Fruit fly (Drosophila melanogaster) whole organism, embryonic: ENCODE measurements around the gene Rab9D.

Experiments used
- Bteb2 ChIP-seq: fragments of 200-800 bp; sonication (Bioruptor generic); optimal IDR thresholded peaks from 2 replicates; lab custom pipeline; 2016; ENCODE audit warnings: missing biosample characterization, missing genetic modification characterization
- C15 ChIP-seq: fragments of 200-800 bp; sonication (Bioruptor generic); IDR thresholded peaks from 3 replicates; pipeline ENCODE4 v1.3.6; 2022; ENCODE audit warnings: missing biosample characterization, missing genetic modification characterization
- CG10654 ChIP-seq: fragments of 200-800 bp; sonication (Bioruptor generic); optimal IDR thresholded peaks from 2 replicates; lab custom pipeline; 2016; ENCODE audit warnings: missing biosample characterization, missing genetic modification characterization
- CG11085 ChIP-seq: fragments of 200-800 bp; sonication (Bioruptor generic); IDR thresholded peaks from 2 replicates; pipeline ENCODE4 v1.3.6; 2022; ENCODE audit warnings: missing biosample characterization, missing genetic modification characterization
- CG11093 ChIP-seq: fragments of 200-800 bp; sonication (Bioruptor generic); IDR thresholded peaks from 3 replicates; pipeline ENCODE4 v1.3.6; 2022; ENCODE audit warnings: missing biosample characterization, missing genetic modification characterization
- CG14014 ChIP-seq: fragments of 200-800 bp; sonication (Bioruptor generic); IDR thresholded peaks from 2 replicates; pipeline ENCODE4 v1.3.6; 2022; ENCODE audit warnings: missing biosample characterization, missing genetic modification characterization
- CG14667 ChIP-seq: fragments of 200-800 bp; sonication (Bioruptor generic); IDR thresholded peaks from 2 replicates; pipeline ENCODE4 v1.3.6; 2022; ENCODE audit warnings: missing biosample characterization, missing genetic modification characterization
- CG15696 ChIP-seq: fragments of 200-800 bp; sonication (Bioruptor generic); optimal IDR thresholded peaks from 2 replicates; lab custom pipeline; 2019; ENCODE audit warnings: missing biosample characterization, mild to moderate bottlenecking, missing genetic modification characterization, moderate library complexity
- CG18476 ChIP-seq: fragments of 200-800 bp; sonication (Bioruptor generic); optimal IDR thresholded peaks from 2 replicates; lab custom pipeline; 2016; ENCODE audit warnings: missing biosample characterization, mild to moderate bottlenecking, missing genetic modification characterization
- CG18599 ChIP-seq: fragments of 200-800 bp; sonication (Bioruptor generic); optimal IDR thresholded peaks from 3 replicates; lab custom pipeline; 2017; ENCODE audit warnings: missing biosample characterization, missing genetic modification characterization, mild to moderate bottlenecking, moderate library complexity, missing genetic modification reagents
- CG2129 ChIP-seq: fragments of 200-800 bp; sonication (Bioruptor generic); IDR thresholded peaks from 2 replicates; pipeline ENCODE4 v1.3.6; 2022; ENCODE audit warnings: missing biosample characterization, missing genetic modification characterization; ENCODE audit not compliant: partially characterized antibody
- CG30431 ChIP-seq: fragments of 200-800 bp; sonication (Bioruptor generic); optimal IDR thresholded peaks from 2 replicates; lab custom pipeline; 2017; ENCODE audit warnings: missing biosample characterization, missing genetic modification characterization
- CG34422 ChIP-seq: fragments of 200-800 bp; sonication (Bioruptor generic); IDR thresholded peaks from 3 replicates; pipeline ENCODE4 v1.3.6; 2022; ENCODE audit warnings: missing biosample characterization, missing genetic modification characterization
- CG3838 ChIP-seq: fragments of 200-800 bp; sonication (Bioruptor generic); optimal IDR thresholded peaks from 3 replicates; lab custom pipeline; 2016; ENCODE audit warnings: missing biosample characterization, missing genetic modification characterization
- CG5953 ChIP-seq: fragments of 200-800 bp; sonication (Bioruptor generic); IDR thresholded peaks from 2 replicates; pipeline ENCODE4 v1.3.6; 2022; ENCODE audit warnings: missing biosample characterization, missing genetic modification characterization
- CG6272 ChIP-seq: fragments of 200-800 bp; sonication (Bioruptor generic); IDR thresholded peaks from 2 replicates; pipeline ENCODE4 v1.3.6; 2022; ENCODE audit warnings: missing biosample characterization, missing genetic modification characterization
- CG7357 ChIP-seq: fragments of 200-800 bp; sonication (Bioruptor generic); IDR thresholded peaks from 3 replicates; pipeline ENCODE4 v1.3.6; 2022; ENCODE audit warnings: missing biosample characterization, missing genetic modification characterization
- CG7556 ChIP-seq: fragments of 200-800 bp; sonication (Bioruptor generic); optimal IDR thresholded peaks from 2 replicates; lab custom pipeline; 2017; ENCODE audit warnings: missing biosample characterization, mild to moderate bottlenecking, missing genetic modification characterization
- CG8089 ChIP-seq: fragments of 200-800 bp; sonication (Bioruptor generic); optimal IDR thresholded peaks from 3 replicates; lab custom pipeline; 2016; ENCODE audit warnings: missing biosample characterization, missing genetic modification characterization
- Chrac-16 ChIP-seq: fragments of 200-800 bp; sonication (Bioruptor generic); optimal IDR thresholded peaks from 3 replicates; lab custom pipeline; 2016; ENCODE audit warnings: missing biosample characterization, missing genetic modification characterization
- Dad ChIP-seq: fragments of 200-800 bp; sonication (Bioruptor generic); optimal IDR thresholded peaks from 3 replicates; lab custom pipeline; 2016; ENCODE audit warnings: missing biosample characterization, missing genetic modification characterization
- Mad ChIP-seq: fragments of 200-800 bp; sonication (Bioruptor generic); optimal IDR thresholded peaks from 2 replicates; lab custom pipeline; 2016; ENCODE audit warnings: missing biosample characterization, missing genetic modification characterization
- Max ChIP-seq: fragments of 200-800 bp; sonication (Bioruptor generic); optimal IDR thresholded peaks from 2 replicates; lab custom pipeline; 2016; ENCODE audit warnings: missing biosample characterization, mild to moderate bottlenecking, missing genetic modification characterization
- Meics ChIP-seq: fragments of 200-800 bp; sonication (Bioruptor generic); optimal IDR thresholded peaks from 2 replicates; lab custom pipeline; 2017; ENCODE audit warnings: missing biosample characterization, mild to moderate bottlenecking, missing genetic modification characterization
- Myb ChIP-seq: fragments of 200-800 bp; sonication (Bioruptor generic); optimal IDR thresholded peaks from 2 replicates; lab custom pipeline; 2016; ENCODE audit warnings: missing biosample characterization, missing genetic modification characterization
- NfI ChIP-seq: fragments of 200-800 bp; sonication (Bioruptor generic); optimal IDR thresholded peaks from 3 replicates; lab custom pipeline; 2018; ENCODE audit warnings: missing biosample characterization, mild to moderate bottlenecking, missing genetic modification characterization, moderate library complexity
- Ravus ChIP-seq: fragments of 200-800 bp; sonication (Bioruptor generic); IDR thresholded peaks from 2 replicates; pipeline ENCODE4 v1.3.6; 2022; ENCODE audit warnings: missing biosample characterization, missing genetic modification characterization
- Sin3A ChIP-seq: fragments of >200 bp; optimal IDR thresholded peaks from 2 replicates; lab custom pipeline; 2018
- Vsx1 ChIP-seq: fragments of 200-800 bp; sonication (Bioruptor generic); optimal IDR thresholded peaks from 2 replicates; lab custom pipeline; 2017; ENCODE audit warnings: missing biosample characterization, mild to moderate bottlenecking, missing genetic modification characterization, missing genetic modification reagents
- bowl ChIP-seq: fragments of 200-800 bp; sonication (Bioruptor generic); IDR thresholded peaks from 2 replicates; pipeline ENCODE4 v1.3.6; 2022; ENCODE audit warnings: missing biosample characterization, missing genetic modification characterization
- cas ChIP-seq: fragments of 200-800 bp; sonication (Bioruptor generic); IDR thresholded peaks from 2 replicates; pipeline ENCODE4 v1.3.6; 2022; ENCODE audit warnings: missing biosample characterization, missing genetic modification characterization
- ftz-f1 ChIP-seq: fragments of 200-800 bp; sonication (Bioruptor generic); optimal IDR thresholded peaks from 2 replicates; lab custom pipeline; 2016; ENCODE audit warnings: missing biosample characterization, missing genetic modification characterization
- gcm2 ChIP-seq: fragments of 200-800 bp; sonication (Bioruptor generic); optimal IDR thresholded peaks from 2 replicates; lab custom pipeline; 2016; ENCODE audit warnings: missing biosample characterization, missing genetic modification characterization
- lbe ChIP-seq: fragments of 200-800 bp; sonication (Bioruptor generic); optimal IDR thresholded peaks from 2 replicates; lab custom pipeline; 2016; ENCODE audit warnings: missing biosample characterization, mild to moderate bottlenecking, missing genetic modification characterization
- luna ChIP-seq: fragments of 200-800 bp; sonication (Bioruptor generic); optimal IDR thresholded peaks from 2 replicates; lab custom pipeline; 2016; ENCODE audit warnings: missing biosample characterization, missing genetic modification characterization
- nom ChIP-seq: fragments of 200-800 bp; sonication (Bioruptor generic); optimal IDR thresholded peaks from 2 replicates; lab custom pipeline; 2017; ENCODE audit warnings: missing biosample characterization, missing genetic modification characterization, mild to moderate bottlenecking, moderate library complexity, missing genetic modification reagents
- odd ChIP-seq: fragments of 200-800 bp; sonication (Bioruptor generic); optimal IDR thresholded peaks from 2 replicates; lab custom pipeline; 2017; ENCODE audit warnings: missing biosample characterization, mild to moderate bottlenecking, missing genetic modification characterization
- phol ChIP-seq: fragments of 200-800 bp; sonication (Bioruptor generic); optimal IDR thresholded peaks from 3 replicates; lab custom pipeline; 2018; ENCODE audit warnings: missing biosample characterization, mild to moderate bottlenecking, missing genetic modification characterization, moderate library complexity
- sisA ChIP-seq: fragments of 200-800 bp; sonication (Bioruptor generic); IDR thresholded peaks from 2 replicates; pipeline ENCODE4 v1.3.6; 2022; ENCODE audit warnings: missing biosample characterization, missing genetic modification characterization
- trem ChIP-seq: fragments of 200-800 bp; optimal IDR thresholded peaks from 3 replicates; lab custom pipeline; 2019; ENCODE audit warnings: missing biosample characterization, mild to moderate bottlenecking, missing genetic modification characterization, moderate library complexity
- z ChIP-seq: fragments of 200-800 bp; sonication (Bioruptor generic); IDR thresholded peaks from 3 replicates; pipeline ENCODE4 v1.3.6; 2022; ENCODE audit warnings: missing biosample characterization, missing genetic modification characterization

Rab9D gene

dm6 chrX:10543303-10543702, 45.6 kb upstream of the Rab9D start (continued):
- TF ChIP-seq CG5953 (GFP tag; lab: Robert Waterston, UW) (peak; percentile 52; the same call in 1 of the 2 replicates), phol (tag; lab: Kevin White, UChicago) (peak; percentile 79), CG7556 (GFP tag; lab: Kevin White, UChicago) (peak; percentile 60), CG6272 (0 out of 2 replicates have a peak, but pooled peaks have one; percentile 13), bowl (GFP tag; lab: Robert Waterston, UW) (0 out of 2 replicates have a peak, but pooled peaks have one; percentile 7), CG15696 (peak; percentile 38), C15 (no peak), NfI (GFP tag; lab: Kevin White, UChicago) (peak; percentile 57), z (GFP tag; lab: Robert Waterston, UW) (no peak), CG30431 (GFP tag; lab: Kevin White, UChicago) (peak; percentile 44), Myb (GFP tag; lab: Kevin White, UChicago) (no peak), nom (no peak), Chrac-16 (GFP tag; lab: Kevin White, UChicago) (peak; percentile 47), CG18476 (GFP tag; lab: Kevin White, UChicago) (peak; percentile 45), CG14014 (GFP tag; lab: Robert Waterston, UW) (peak; percentile 49), CG11085 (GFP tag; lab: Robert Waterston, UW) (no peak), Dad (GFP tag; lab: Kevin White, UChicago) (peak; percentile 16), luna (GFP tag; lab: Kevin White, UChicago) (no peak), lbe (no peak), sisA (peak; percentile 59), Bteb2 (GFP tag; lab: Kevin White, UChicago) (no peak), odd (GFP tag; lab: Kevin White, UChicago) (peak; percentile 26), Sin3A (lab: Kevin White, UChicago) (no peak), ftz-f1 (GFP tag; lab: Kevin White, UChicago) (no peak), Max (peak; percentile 12), CG8089 (peak; percentile 58), cas (GFP tag; lab: Robert Waterston, UW) (no peak), CG34422 (GFP tag; lab: Robert Waterston, UW) (0 out of 3 replicates have a peak, but pooled peaks have one; percentile 51), CG11093 (no peak), trem (tag; lab: Kevin White, UChicago) (peak; percentile 27), Mad (GFP tag; lab: Kevin White, UChicago) (peak; percentile 10), CG14667 (GFP tag; lab: Robert Waterston, UW) (peak; percentile 39; the same call in 1 of the 2 replicates), CG2129 (GFP tag; lab: Robert Waterston, UW) (no peak), CG3838 (GFP tag; lab: Kevin White, UChicago) (no peak), gcm2 (no peak), CG10654 (GFP tag; lab: Kevin White, UChicago) (peak; percentile 35), Vsx1 (GFP tag; lab: Kevin White, UChicago) (peak; percentile 2)

DNA sequence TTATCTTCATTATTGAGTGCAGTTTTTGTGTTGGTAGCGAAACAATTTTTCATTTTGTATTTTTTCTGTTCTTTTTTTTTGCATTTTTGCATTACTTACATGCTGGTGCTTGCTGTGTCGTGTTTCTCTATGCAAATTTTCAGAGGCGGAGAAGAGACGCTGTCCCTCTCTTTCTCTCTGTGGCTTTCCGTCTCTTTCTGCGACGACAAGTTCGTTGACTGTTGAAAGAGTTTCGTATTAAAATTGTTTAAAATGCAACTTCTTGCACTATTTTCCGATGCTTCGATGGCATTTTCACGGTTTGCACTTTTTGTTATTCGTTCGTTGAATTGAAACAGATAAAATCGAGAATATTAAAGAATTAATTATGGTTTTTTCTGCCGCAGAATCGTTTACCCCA, 44.6 kb upstream of the Rab9D start:
- TF ChIP-seq gcm2: no peak
- TF ChIP-seq CG7357 (GFP tag; lab: Robert Waterston, UW): no peak
- TF ChIP-seq CG18599: no peak
- no peak for TF ChIP-seq Meics (GFP tag; lab: Kevin White, UChicago)
- TF ChIP-seq Ravus (GFP tag; lab: Robert Waterston, UW): no peak
